Worm (Caenorhabditis elegans): Measurements from ENCODE around the gene unc-69.

ce11 chrIII:10354591-10354990 lies 35.9 kb downstream of the unc-69 start:
- TF ChIP-seq ama-1 (optimal IDR thresholded peaks at IDR 0.05) (no peak), ceh-22 (tag; optimal IDR thresholded peaks at IDR 0.05) (no peak), elt-2 (tag; optimal IDR thresholded peaks at IDR 0.05) (no peak), unc-86 (tag; optimal IDR thresholded peaks at IDR 0.05) (no peak), hlh-8 (tag; optimal IDR thresholded peaks at IDR 0.05) (no peak), fkh-10 (GFP tag; optimal IDR thresholded peaks at IDR 0.05) (no peak), unc-42 (tag; optimal IDR thresholded peaks at IDR 0.05) (no peak), nfya-1 (tag; optimal IDR thresholded peaks at IDR 0.05) (no peak), ref-2 (tag; optimal IDR thresholded peaks at IDR 0.05) (no peak), pqm-1 (tag; optimal IDR thresholded peaks at IDR 0.05) (no peak), ets-4 (tag; optimal IDR thresholded peaks at IDR 0.05) (no peak), tbx-2 (tag; optimal IDR thresholded peaks at IDR 0.05) (no peak), K02D7.2 (tag; optimal IDR thresholded peaks at IDR 0.05) (no peak)
